Fruit fly (Drosophila melanogaster) whole organism, pupa: ENCODE results near the gene CG13113.

Source experiments
- CG10348 ChIP-seq: fragments of 200-800 bp; sonication (Bioruptor generic); IDR thresholded peaks from 2 replicates; pipeline ENCODE4 v1.3.6; 2022; ENCODE audit warnings: missing biosample characterization, missing genetic modification characterization
- CG13204 ChIP-seq: fragments of 200-800 bp; sonication (Bioruptor generic); optimal IDR thresholded peaks from 2 replicates; lab custom pipeline; 2018; ENCODE audit warnings: missing biosample characterization, mild to moderate bottlenecking, missing genetic modification characterization, moderate library complexity
- CG14655 ChIP-seq: fragments of 200-800 bp; sonication (Bioruptor generic); optimal IDR thresholded peaks from 3 replicates; lab custom pipeline; 2017; ENCODE audit warnings: mild to moderate bottlenecking, missing biosample characterization, missing genetic modification reagents, missing genetic modification characterization
- CG34367 ChIP-seq: fragments of 200-800 bp; sonication (Bioruptor generic); optimal IDR thresholded peaks from 2 replicates; lab custom pipeline; 2018; ENCODE audit warnings: missing biosample characterization, mild to moderate bottlenecking, missing genetic modification characterization
- CG4496 ChIP-seq: fragments of 200-800 bp; sonication (Bioruptor generic); IDR thresholded peaks from 3 replicates; pipeline ENCODE4 v1.3.6; 2022; ENCODE audit warnings: missing biosample characterization, missing genetic modification characterization
- CG8301 ChIP-seq: fragments of 200-800 bp; sonication (Bioruptor generic); optimal IDR thresholded peaks from 2 replicates; lab custom pipeline; 2018; ENCODE audit warnings: missing biosample characterization, mild to moderate bottlenecking, missing genetic modification characterization
- D1 ChIP-seq: fragments of 200-800 bp; sonication (Bioruptor generic); optimal IDR thresholded peaks from 2 replicates; lab custom pipeline; 2018; ENCODE audit warnings: missing biosample characterization, mild to moderate bottlenecking, missing genetic modification characterization, moderate library complexity
- EcR ChIP-seq: fragments of 200-800 bp; sonication (Bioruptor generic); optimal IDR thresholded peaks from 3 replicates; lab custom pipeline; 2019; ENCODE audit warnings: missing biosample characterization, missing genetic modification characterization, mild to moderate bottlenecking, moderate library complexity, missing genetic modification reagents
- Ets98B ChIP-seq: fragments of 200-800 bp; sonication (Bioruptor generic); IDR thresholded peaks from 2 replicates; pipeline ENCODE4 v1.3.6; 2022; ENCODE audit warnings: missing biosample characterization, missing genetic modification characterization
- Pif1B ChIP-seq: fragments of 200-800 bp; sonication (Bioruptor generic); optimal IDR thresholded peaks from 3 replicates; lab custom pipeline; 2016; ENCODE audit warnings: missing biosample characterization, missing genetic modification characterization
- Snoo ChIP-seq: fragments of 200-800 bp; sonication (Bioruptor generic); optimal IDR thresholded peaks from 3 replicates; lab custom pipeline; 2017; ENCODE audit warnings: missing biosample characterization, mild to moderate bottlenecking, missing genetic modification characterization, inconsistent platforms
- fd96Ca ChIP-seq: fragments of 200-800 bp; sonication (Bioruptor generic); IDR thresholded peaks from 3 replicates; pipeline ENCODE4 v1.3.6; 2022; ENCODE audit warnings: missing biosample characterization, missing genetic modification characterization
- gl ChIP-seq: fragments of 200-800 bp; sonication (Bioruptor generic); optimal IDR thresholded peaks from 2 replicates; lab custom pipeline; 2018; ENCODE audit warnings: missing biosample characterization, mild to moderate bottlenecking, missing genetic modification characterization

DNA sequence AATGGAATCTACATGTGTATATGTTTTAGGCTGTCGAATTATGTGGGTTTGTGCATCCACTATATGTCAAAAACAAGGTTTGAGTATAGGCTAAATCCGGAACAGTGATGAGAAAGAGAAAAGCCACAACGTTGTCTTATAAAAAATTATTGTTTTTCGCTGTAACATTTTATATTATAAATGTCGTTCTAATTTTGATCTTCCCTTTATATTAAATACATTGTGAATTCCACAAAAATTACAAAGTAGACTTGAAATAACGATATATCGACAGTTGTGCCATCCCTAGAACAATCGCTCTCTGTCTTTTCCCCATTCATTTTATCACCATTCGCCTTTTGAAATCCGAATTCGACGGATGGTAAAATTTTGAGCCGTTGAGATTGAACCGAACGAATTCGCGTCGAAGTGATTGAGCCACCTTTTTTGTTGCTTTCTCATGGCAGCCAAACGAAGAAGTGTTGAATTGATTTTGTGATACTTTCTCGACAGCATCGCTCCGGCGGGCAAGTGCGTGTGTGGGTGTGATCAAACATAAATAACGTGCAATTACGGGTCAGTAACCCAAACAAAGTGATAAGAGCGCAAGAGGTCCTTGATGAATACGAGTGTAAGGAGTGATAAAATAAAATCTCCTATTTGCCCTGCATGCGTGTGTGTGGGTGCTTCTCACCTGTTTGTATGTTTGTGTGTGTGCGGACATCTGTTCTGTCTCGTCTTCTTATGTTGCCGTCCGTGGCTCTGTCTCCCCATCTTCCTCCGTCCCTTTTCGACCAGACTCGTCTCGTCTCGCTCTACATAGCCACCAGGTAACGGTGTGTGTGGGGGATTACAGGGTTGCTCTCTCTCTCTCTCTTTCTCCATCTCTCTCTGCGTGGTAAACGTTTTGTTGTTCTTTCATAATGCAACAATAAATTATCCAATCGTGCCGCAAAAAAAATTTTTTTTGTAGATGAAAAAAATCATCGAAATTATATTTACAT is 22.8 kb upstream of the CG13113 start, which contains the start of gene Oatp30B:
- TF ChIP-seq Ets98B (GFP tag; lab: Robert Waterston, UW) (peak; percentile 96), D1 (tag; lab: Kevin White, UChicago) (peak; percentile 78), Snoo (tag; lab: Kevin White, UChicago) (peak; percentile 90), gl (peak; percentile 74), CG4496 (peak; percentile 96), CG34367 (peak; percentile 90), CG13204 (peak; percentile 23), CG10348 (GFP tag; lab: Robert Waterston, UW) (peak; percentile 52; the same call in 1 of the 2 replicates), fd96Ca (GFP tag; lab: Robert Waterston, UW) (peak; percentile 81; the same call in 2 of the 3 replicates), EcR (GFP tag; lab: Kevin White, UChicago) (peak; percentile 98), Pif1B (peak; percentile 76), CG8301 (tag; lab: Kevin White, UChicago) (peak; percentile 89), CG14655 (GFP tag; lab: Kevin White, UChicago) (peak; percentile 87)
